Fruit fly (Drosophila melanogaster): Measurements from ENCODE around the gene Lgr4.

The Lgr4 gene

DNA sequence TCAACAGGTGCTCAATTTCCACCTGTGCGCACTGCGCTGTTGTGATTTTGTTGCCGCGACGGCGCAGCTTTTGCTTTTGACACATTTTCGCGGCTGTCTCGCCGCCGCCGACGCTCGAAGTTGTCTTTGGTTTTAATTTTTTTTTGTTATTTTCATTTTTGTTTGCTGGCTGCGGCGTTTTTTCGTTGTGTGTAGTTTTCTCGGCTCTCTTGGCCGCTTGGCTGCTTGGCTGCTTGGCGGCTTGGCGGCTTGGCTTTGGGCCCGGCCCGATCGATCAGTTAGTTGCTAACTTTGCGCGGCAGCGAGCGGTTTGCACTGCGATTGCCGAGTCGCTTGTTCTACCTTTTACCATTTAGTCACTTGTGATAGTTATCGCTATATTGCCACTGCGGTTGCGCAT, 74.1 kb downstream of the Lgr4 start, which contains the start of gene CG42237:
CG42237 (plus strand) TSS at position 271 of the 400 bp plus-strand sequence.
- TF ChIP-seq Hr39 (optimal IDR thresholded peaks at IDR 0.05) (no peak), CG9727 (GFP tag; optimal IDR thresholded peaks at IDR 0.05) (no peak), Med (GFP tag) (peak; percentile 72), wor (GFP tag; IDR thresholded peaks at IDR 0.05) (no peak), CG1832 (GFP tag; optimal IDR thresholded peaks at IDR 0.05) (no peak), onecut (GFP tag; IDR thresholded peaks at IDR 0.05) (peak; percentile 29; the same call in 1 of the 2 replicates), pum (GFP tag; optimal IDR thresholded peaks at IDR 0.05) (no peak), chm (GFP tag; IDR thresholded peaks at IDR 0.05) (peak; percentile 21; the same call in 1 of the 2 replicates), Dll (GFP tag; IDR thresholded peaks at IDR 0.05; ENCODE audit: partially characterized antibody) (no peak), Jarid2 (GFP tag; optimal IDR thresholded peaks at IDR 0.05) (peak; percentile 4), Camta (GFP tag; optimal IDR thresholded peaks at IDR 0.05) (no peak), rib (GFP tag; IDR thresholded peaks at IDR 0.05) (0 out of 2 replicates have a peak, but pooled peaks have one; percentile 11), wek (GFP tag; optimal IDR thresholded peaks at IDR 0.05) (no peak), CG11696 (GFP tag; IDR thresholded peaks at IDR 0.05) (no peak), yki (optimal IDR thresholded peaks at IDR 0.05) (no peak), ara (GFP tag; IDR thresholded peaks at IDR 0.05) (0 out of 2 replicates have a peak, but pooled peaks have one; percentile 31), Fer1 (GFP tag; optimal IDR thresholded peaks at IDR 0.05) (no peak), ken (GFP tag; IDR thresholded peaks at IDR 0.05) (0 out of 3 replicates have a peak, but pooled peaks have one; percentile 19), vvl (GFP tag; IDR thresholded peaks at IDR 0.05) (0 out of 2 replicates have a peak, but pooled peaks have one; percentile 43), CG13287 (GFP tag; IDR thresholded peaks at IDR 0.05; ENCODE audit: partially characterized antibody) (0 out of 2 replicates have a peak, but pooled peaks have one; percentile 10), bowl (GFP tag; IDR thresholded peaks at IDR 0.05) (no peak), nom (GFP tag; optimal IDR thresholded peaks at IDR 0.05) (peak; percentile 67), D19B (GFP tag; optimal IDR thresholded peaks at IDR 0.05) (peak; percentile 53), sd (tag; optimal IDR thresholded peaks at IDR 0.05) (no peak), lbe (GFP tag; optimal IDR thresholded peaks at IDR 0.05) (no peak), cas (GFP tag; IDR thresholded peaks at IDR 0.05) (no peak), row (GFP tag; IDR thresholded peaks at IDR 0.05) (0 out of 3 replicates have a peak, but pooled peaks have one; percentile 48), CG9932 (GFP tag; IDR thresholded peaks at IDR 0.05) (peak; percentile 39), Drgx (GFP tag; IDR thresholded peaks at IDR 0.05) (peak; percentile 61), cad (GFP tag; optimal IDR thresholded peaks at IDR 0.05) (no peak), chinmo (GFP tag; IDR thresholded peaks at IDR 0.05; ENCODE audit: partially characterized antibody) (peak; percentile 64; the same call in 1 of the 4 replicates), CG14014 (GFP tag; IDR thresholded peaks at IDR 0.05) (no peak), CG32772 (GFP tag; IDR thresholded peaks at IDR 0.05) (peak; percentile 40; the same call in 1 of the 2 replicates), CG6175 (GFP tag; IDR thresholded peaks at IDR 0.05) (peak; percentile 39; the same call in 1 of the 3 replicates), ci (GFP tag; IDR thresholded peaks at IDR 0.05) (0 out of 3 replicates have a peak, but pooled peaks have one; percentile 24), Adf1 (GFP tag; IDR thresholded peaks at IDR 0.05) (peak; percentile 48; the same call in 1 of the 2 replicates), CG6654 (GFP tag; optimal IDR thresholded peaks at IDR 0.05) (no peak), her (GFP tag; optimal IDR thresholded peaks at IDR 0.05) (no peak), Ets97D (GFP tag; optimal IDR thresholded peaks at IDR 0.05) (no peak)

DNA sequence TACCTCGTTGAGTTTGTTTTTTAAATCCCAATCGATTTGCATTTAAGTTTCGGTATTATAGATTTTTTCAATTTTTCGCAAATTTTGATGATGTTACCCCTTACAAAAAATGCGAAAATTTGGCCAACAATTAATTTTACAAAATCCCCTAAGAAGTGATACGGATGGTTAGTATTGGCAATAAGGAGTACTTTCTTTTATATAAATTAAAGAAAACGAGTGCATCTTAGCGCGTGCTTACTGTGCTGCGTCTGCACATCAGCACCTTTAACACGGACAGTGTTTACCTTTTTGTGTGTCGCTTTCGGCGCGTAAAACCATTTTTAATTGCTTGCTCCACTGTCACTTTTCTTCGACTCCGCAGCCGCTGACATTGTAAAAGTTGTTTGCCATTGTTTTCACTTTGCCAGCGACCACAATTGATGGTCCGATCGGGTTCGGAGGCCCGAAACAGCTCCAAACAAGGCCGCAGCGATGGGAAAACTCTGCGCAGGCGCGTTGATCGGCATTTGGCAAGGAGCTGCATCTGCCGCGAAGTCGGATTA, 75.0 kb downstream of the Lgr4 start:
- no peak for TF ChIP-seq dati (GFP tag; IDR thresholded peaks at IDR 0.05)
- TF ChIP-seq HmgZ (tag; optimal IDR thresholded peaks at IDR 0.05): no peak
- no peak for TF ChIP-seq CG13296 (GFP tag; optimal IDR thresholded peaks at IDR 0.05)
- TF ChIP-seq CG11504 (tag; optimal IDR thresholded peaks at IDR 0.05): peak; percentile 1
- no peak for TF ChIP-seq yki (optimal IDR thresholded peaks at IDR 0.05)
- TF ChIP-seq CG9609 (GFP tag; optimal IDR thresholded peaks at IDR 0.05): no peak
- TF ChIP-seq HLH4C (GFP tag; IDR thresholded peaks at IDR 0.05; ENCODE audit: partially characterized antibody): no peak
- TF ChIP-seq CoRest (tag; optimal IDR thresholded peaks at IDR 0.05): no peak
- TF ChIP-seq fd96Cb (tag; optimal IDR thresholded peaks at IDR 0.05): no peak
- TF ChIP-seq Dek (tag; optimal IDR thresholded peaks at IDR 0.05): no peak
- TF ChIP-seq fu2 (GFP tag; optimal IDR thresholded peaks at IDR 0.05): no peak
- TF ChIP-seq HmgD (GFP tag; optimal IDR thresholded peaks at IDR 0.05): no peak
- no peak for TF ChIP-seq lola (GFP tag; optimal IDR thresholded peaks at IDR 0.05)
- no peak for TF ChIP-seq CG10366 (GFP tag; IDR thresholded peaks at IDR 0.05)
- no peak for TF ChIP-seq chm (GFP tag; IDR thresholded peaks at IDR 0.05)
- no peak for TF ChIP-seq ERR (GFP tag; optimal IDR thresholded peaks at IDR 0.05)

All from whole organism, embryonic.